Worm (Caenorhabditis elegans): ENCODE data around the gene cup-16.

ce11 chrII:8738244-8738643, 31.3 kb downstream of the cup-16 start:
- TF ChIP-seq tbp1 (GFP tag; optimal IDR thresholded peaks at IDR 0.05), result no peak
- TF ChIP-seq madf-6 (GFP tag; IDR thresholded peaks at IDR 0.05), result no peak
- TF ChIP-seq pbrm-1 (GFP tag; IDR thresholded peaks at IDR 0.05), result no peak
- no peak for TF ChIP-seq lsl-1 (GFP tag; optimal IDR thresholded peaks at IDR 0.05)
- no peak for TF ChIP-seq ztf-25 (GFP tag; IDR thresholded peaks at IDR 0.05)
- no peak for TF ChIP-seq F10E7.11 (tag; optimal IDR thresholded peaks at IDR 0.05)
- TF ChIP-seq lsy-27 (tag; optimal IDR thresholded peaks at IDR 0.05; ENCODE audit: borderline replicate concordance, insufficient read depth), result no peak
- TF ChIP-seq him-1 (tag; optimal IDR thresholded peaks at IDR 0.05), result no peak
- no peak for TF ChIP-seq hlh-26 (GFP tag; conservative IDR thresholded peaks at IDR 0.05)

Data from whole organism, young adult.